Worm (Caenorhabditis elegans): Measurements from ENCODE around the gene B0034.2.

DNA sequence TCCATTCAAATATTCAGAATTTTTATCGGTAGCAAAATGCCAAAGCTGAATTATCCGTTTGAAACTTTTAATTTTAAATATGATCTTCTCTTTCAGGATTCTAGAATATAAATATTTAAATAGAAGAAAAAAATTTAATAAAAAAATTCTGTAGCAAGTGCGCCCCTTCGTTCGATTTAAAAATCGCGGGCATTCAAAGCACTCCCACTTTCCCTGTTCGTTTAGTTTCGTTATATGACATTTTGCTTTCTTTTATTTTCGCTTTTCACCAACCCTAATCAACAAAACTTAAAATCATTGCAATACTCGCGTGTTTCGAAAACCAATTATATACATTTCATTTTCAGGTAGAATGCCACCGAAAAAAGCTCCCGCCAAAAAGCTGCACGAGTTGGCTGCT is 22.5 kb downstream of the B0034.2 start, which contains the start of gene vrk-1:
- TF ChIP-seq skn-1 (tag; optimal IDR thresholded peaks at IDR 0.05), result no peak
- TF ChIP-seq ztf-11 (tag; optimal IDR thresholded peaks at IDR 0.05), result no peak
- TF ChIP-seq crh-2 (tag; optimal IDR thresholded peaks at IDR 0.05), result no peak
- TF ChIP-seq nhr-77 (tag; optimal IDR thresholded peaks at IDR 0.05), result no peak
- no peak for TF ChIP-seq alr-1 (tag; optimal IDR thresholded peaks at IDR 0.05)
- TF ChIP-seq elt-1 (tag; optimal IDR thresholded peaks at IDR 0.05), result no peak
- TF ChIP-seq nhr-237 (tag; optimal IDR thresholded peaks at IDR 0.05), result no peak
- TF ChIP-seq mab-5 (tag; optimal IDR thresholded peaks at IDR 0.05), result no peak

Data from whole organism, L2 larva.